Worm (Caenorhabditis elegans) whole organism, L4 larva: Measurements from ENCODE around the gene Y47D3B.3.
A peak's percentile ranks its signal among the peaks of the same experiment; 100 is the strongest.

ENCODE experiments used
- D1046.2 ChIP-seq: fragments of 200-800 bp; sonication (Bioruptor generic); IDR thresholded peaks from 2 replicates; pipeline ENCODE4 v1.3.6; 2022; ENCODE audit warnings: missing genetic modification characterization, missing compliant biosample characterization
- F26F4.8 ChIP-seq: fragments of 200-800 bp; sonication (Bioruptor generic); conservative IDR thresholded peaks from 2 replicates; pipeline ENCODE4 v1.3.6; 2022; ENCODE audit warnings: missing genetic modification characterization, missing compliant biosample characterization
- F37D6.2 ChIP-seq: sonication (generic microtip); optimal IDR thresholded peaks from 2 replicates; lab custom pipeline; 2016; ENCODE audit warnings: mild to moderate bottlenecking, missing genetic modification characterization, missing compliant biosample characterization
- F49E8.2 ChIP-seq: sonication (generic microtip); optimal IDR thresholded peaks from 2 replicates; lab custom pipeline; 2016; ENCODE audit warnings: missing compliant biosample characterization, mild to moderate bottlenecking, missing genetic modification characterization, borderline replicate concordance
- R02D3.7 ChIP-seq: fragments of 150-350 bp; sonication (generic microtip); optimal IDR thresholded peaks from 3 replicates; lab custom pipeline; 2014; ENCODE audit warnings: missing biosample characterization, missing genetic modification characterization
- Y105C5A.15 ChIP-seq: fragments of 200-800 bp; sonication (Bioruptor generic); IDR thresholded peaks from 2 replicates; pipeline ENCODE4 v1.3.6; 2022; ENCODE audit warnings: missing genetic modification characterization, missing compliant biosample characterization
- Y75B8A.6 ChIP-seq: fragments of 200-800 bp; sonication (Bioruptor generic); IDR thresholded peaks from 2 replicates; pipeline ENCODE4 v1.3.6; 2022; ENCODE audit warnings: missing genetic modification reagents, missing genetic modification characterization, missing compliant biosample characterization
- ZK337.2 ChIP-seq: fragments of 200-800 bp; sonication (Bioruptor generic); IDR thresholded peaks from 2 replicates; pipeline ENCODE4 v1.3.6; 2022; ENCODE audit warnings: missing genetic modification reagents, missing genetic modification characterization, missing compliant biosample characterization
- aha-1 ChIP-seq: fragments of 150-350 bp; peaks from one replicate; lab custom pipeline; 2014; ENCODE audit warnings: missing biosample characterization, missing genetic modification characterization
- arid-1 ChIP-seq: fragments of 200-800 bp; sonication (Bioruptor generic); conservative IDR thresholded peaks from 2 replicates; pipeline ENCODE4 v1.3.6; 2022; ENCODE audit warnings: missing genetic modification reagents, missing genetic modification characterization, missing compliant biosample characterization
- attf-4 ChIP-seq: sonication (generic microtip); optimal IDR thresholded peaks from 3 replicates; lab custom pipeline; 2017; ENCODE audit warnings: missing biosample characterization, missing genetic modification characterization
- ceh-20 ChIP-seq: fragments of 200-800 bp; sonication (Bioruptor generic); IDR thresholded peaks from 2 replicates; pipeline ENCODE4 v1.3.6; 2022; ENCODE audit warnings: missing genetic modification reagents, missing genetic modification characterization, missing compliant biosample characterization
- ceh-28 ChIP-seq: fragments of 150-350 bp; optimal IDR thresholded peaks from 2 replicates; lab custom pipeline; 2014; ENCODE audit warnings: missing biosample characterization, missing genetic modification reagents, missing genetic modification characterization
- ceh-32 ChIP-seq: sonication (generic microtip); optimal IDR thresholded peaks from 2 replicates; lab custom pipeline; 2016; ENCODE audit warnings: mild to moderate bottlenecking, missing genetic modification characterization, missing compliant biosample characterization; ENCODE audit not compliant: poor library complexity
- ceh-62 ChIP-seq: sonication (generic microtip); optimal IDR thresholded peaks from 2 replicates; lab custom pipeline; 2017; ENCODE audit warnings: missing biosample characterization, missing genetic modification characterization
- ceh-82 ChIP-seq: sonication (generic microtip); optimal IDR thresholded peaks from 2 replicates; lab custom pipeline; 2017; ENCODE audit warnings: missing biosample characterization, missing genetic modification characterization
- cey-2 ChIP-seq: sonication (generic microtip); optimal IDR thresholded peaks from 3 replicates; lab custom pipeline; 2017; ENCODE audit warnings: missing genetic modification characterization, mild to moderate bottlenecking, missing compliant biosample characterization, antibody characterized with exemption, borderline replicate concordance; ENCODE audit not compliant: insufficient read depth
- daf-19 ChIP-seq: fragments of 200-800 bp; sonication (Bioruptor generic); conservative IDR thresholded peaks from 2 replicates; pipeline ENCODE4 v1.3.6; 2022; ENCODE audit warnings: missing genetic modification characterization, missing compliant biosample characterization
- duxl-1 ChIP-seq: sonication (generic microtip); optimal IDR thresholded peaks from 2 replicates; lab custom pipeline; 2016; ENCODE audit warnings: mild to moderate bottlenecking, missing genetic modification characterization, moderate library complexity, missing compliant biosample characterization; ENCODE audit not compliant: poor library complexity
- egl-27 ChIP-seq: sonication (generic microtip); optimal IDR thresholded peaks from 3 replicates; lab custom pipeline; 2017; ENCODE audit warnings: missing biosample characterization, missing genetic modification reagents, missing genetic modification characterization
- fos-1 ChIP-seq: fragments of 150-350 bp; optimal IDR thresholded peaks from 2 replicates; lab custom pipeline; 2014; ENCODE audit warnings: missing biosample characterization, missing genetic modification characterization
- hlh-30 ChIP-seq: sonication (generic microtip); optimal IDR thresholded peaks from 2 replicates; lab custom pipeline; 2017; ENCODE audit warnings: antibody characterized with exemption, mild to moderate bottlenecking, missing genetic modification characterization, missing compliant biosample characterization; ENCODE audit not compliant: insufficient read depth
- hmg-1.1 ChIP-seq: fragments of 200-800 bp; sonication (Bioruptor generic); IDR thresholded peaks from 2 replicates; pipeline ENCODE4 v1.3.6; 2022; ENCODE audit warnings: missing genetic modification reagents, missing genetic modification characterization, missing compliant biosample characterization
- lin-1 ChIP-seq: fragments of 200-800 bp; sonication (Bioruptor generic); IDR thresholded peaks from 2 replicates; pipeline ENCODE4 v1.3.6; 2022; ENCODE audit warnings: missing genetic modification reagents, missing genetic modification characterization, missing compliant biosample characterization
- lin-39 ChIP-seq: fragments of 150-350 bp; optimal IDR thresholded peaks from 2 replicates; lab custom pipeline; 2014; ENCODE audit warnings: missing biosample characterization, missing genetic modification reagents, missing genetic modification characterization
- mdl-1 ChIP-seq, 2 experiments: fragments of 150-350 bp in 1 of 2; sonication (generic microtip) in 1 of 2; optimal IDR thresholded peaks; 2 replicates each; lab custom pipeline; 2014 to 2017; ENCODE audit warnings: missing biosample characterization in 2 of 2, missing genetic modification characterization in 2 of 2
- mdt-29 ChIP-seq: fragments of 200-800 bp; sonication (Bioruptor generic); IDR thresholded peaks from 2 replicates; pipeline ENCODE4 v1.3.6; 2022; ENCODE audit warnings: missing genetic modification reagents, missing genetic modification characterization, missing compliant biosample characterization
- mep-1 ChIP-seq: fragments of 150-350 bp; sonication (generic microtip); optimal IDR thresholded peaks from 3 replicates; lab custom pipeline; 2014; ENCODE audit warnings: missing biosample characterization, missing genetic modification characterization
- mxl-3 ChIP-seq: fragments of 200-800 bp; sonication (Bioruptor generic); optimal IDR thresholded peaks from 2 replicates; lab custom pipeline; 2018; ENCODE audit warnings: mild to moderate bottlenecking, missing genetic modification characterization, missing compliant biosample characterization
- nhr-10 ChIP-seq: fragments of 150-350 bp; optimal IDR thresholded peaks from 2 replicates; lab custom pipeline; 2014; ENCODE audit warnings: missing biosample characterization, missing genetic modification characterization
- nhr-11 ChIP-seq: fragments of 150-350 bp; optimal IDR thresholded peaks from 2 replicates; lab custom pipeline; 2014; ENCODE audit warnings: missing biosample characterization, missing genetic modification characterization
- nhr-42 ChIP-seq: fragments of 200-800 bp; sonication (Bioruptor generic); IDR thresholded peaks from 2 replicates; pipeline ENCODE4 v1.3.6; 2022; ENCODE audit warnings: missing genetic modification characterization, missing compliant biosample characterization
- nhr-48 ChIP-seq: sonication (generic microtip); optimal IDR thresholded peaks from 2 replicates; lab custom pipeline; 2016; ENCODE audit warnings: mild to moderate bottlenecking, missing genetic modification characterization, missing compliant biosample characterization
- nhr-77 ChIP-seq: fragments of 150-350 bp; optimal IDR thresholded peaks from 2 replicates; lab custom pipeline; 2014; ENCODE audit warnings: missing biosample characterization, missing genetic modification characterization
- pha-4 ChIP-seq, 2 experiments: fragments of 150-350 bp in 1 of 2; fragments of 200-800 bp in 1 of 2; sonication (Bioruptor generic) in 1 of 2; IDR thresholded peaks in 1 of 2; optimal IDR thresholded peaks in 1 of 2; 2 replicates each; pipeline versions ENCODE4 v1.3.6 to Lab custom; 2014 to 2022; ENCODE audit warnings: missing genetic modification characterization in 2 of 2, missing genetic modification reagents in 2 of 2, missing biosample characterization in 1 of 2, missing compliant biosample characterization in 1 of 2
- pqm-1 ChIP-seq: sonication (generic microtip); optimal IDR thresholded peaks from 2 replicates; lab custom pipeline; 2017; ENCODE audit warnings: missing biosample characterization, missing genetic modification characterization
- sdz-12 ChIP-seq: fragments of 200-800 bp; sonication (Bioruptor generic); optimal IDR thresholded peaks from 2 replicates; lab custom pipeline; 2018; ENCODE audit warnings: mild to moderate bottlenecking, missing genetic modification characterization, missing compliant biosample characterization
- set-16 ChIP-seq: fragments of 200-800 bp; sonication (Bioruptor generic); IDR thresholded peaks from 2 replicates; pipeline ENCODE4 v1.3.6; 2022; ENCODE audit warnings: missing genetic modification reagents, missing genetic modification characterization, missing compliant biosample characterization
- tag-97 ChIP-seq: fragments of 200-800 bp; sonication (Bioruptor generic); IDR thresholded peaks from 2 replicates; pipeline ENCODE4 v1.3.6; 2022; ENCODE audit warnings: missing genetic modification characterization, missing compliant biosample characterization
- unc-62 ChIP-seq, 3 experiments: fragments of 150-350 bp in 1 of 3; sonication (generic microtip); optimal IDR thresholded peaks in 2 of 3; peaks in 1 of 3; 1 replicate in 1 of 3; 2 replicates in 2 of 3; lab custom pipeline; 2014 to 2017; ENCODE audit warnings: missing biosample characterization in 3 of 3, missing genetic modification characterization in 3 of 3, missing genetic modification reagents in 3 of 3, missing genotype in 1 of 3
- zfp-2 ChIP-seq: sonication (generic microtip); optimal IDR thresholded peaks from 2 replicates; lab custom pipeline; 2016; ENCODE audit warnings: mild to moderate bottlenecking, missing genetic modification characterization, missing compliant biosample characterization
- zip-11 ChIP-seq: fragments of 200-800 bp; sonication (Bioruptor generic); IDR thresholded peaks from 2 replicates; pipeline ENCODE4 v1.3.6; 2022; ENCODE audit warnings: missing genetic modification characterization, missing compliant biosample characterization
- ztf-11 ChIP-seq: fragments of 150-350 bp; optimal IDR thresholded peaks from 2 replicates; lab custom pipeline; 2014; ENCODE audit warnings: missing biosample characterization, missing genetic modification characterization

Gene Y47D3B.3

ce11 chrIII:11360156-11360555 is 37.4 kb upstream of the Y47D3B.3 start, which contains the start of gene T28D6.4:
TSS of gene T28D6.4 (plus strand) at chrIII:11360456.
- TF ChIP-seq unc-62 (GFP tag; optimal IDR thresholded peaks at IDR 0.05 in 1 of 2; lab: Kevin White, UChicago) = peak in 1 of 2 experiments; percentile 36
- TF ChIP-seq unc-62 (tag; optimal IDR thresholded peaks at IDR 0.05; lab: Kevin White, UChicago) = no peak
- no peak for TF ChIP-seq set-16 (GFP tag; lab: Robert Waterston, UW)
- no peak for TF ChIP-seq arid-1 (GFP tag; lab: Robert Waterston, UW)
- no peak for TF ChIP-seq R02D3.7
- no peak for TF ChIP-seq Y105C5A.15 (GFP tag; lab: Robert Waterston, UW)

- no peak for TF ChIP-seq mdt-29
- TF ChIP-seq egl-27 (tag; lab: Kevin White, UChicago) = no peak
- TF ChIP-seq duxl-1 (tag; lab: Kevin White, UChicago) = no peak
- no peak for TF ChIP-seq daf-19 (GFP tag; lab: Robert Waterston, UW)
- peak; percentile 30 for TF ChIP-seq set-16 (GFP tag; lab: Robert Waterston, UW)
- TF ChIP-seq nhr-42 = no peak
- TF ChIP-seq aha-1 (tag; lab: Kevin White, UChicago) = peak; percentile 60
- TF ChIP-seq, all 104 proteins: peak for 2
These were observed 36.2 kb upstream of the Y47D3B.3 start for ce11 chrIII:11361394-11361793.

- no peak for TF ChIP-seq lin-39 (tag; lab: Kevin White, UChicago)
- TF ChIP-seq set-16 (GFP tag; lab: Robert Waterston, UW) = peak; percentile 87
- TF ChIP-seq, all 104 proteins: peak for 1
These were observed 34.7 kb upstream of the Y47D3B.3 start for ce11 chrIII:11362915-11363314.

ce11 chrIII:11366467-11366866 is 31.1 kb upstream of the Y47D3B.3 start, which contains the start of gene T28D6.3:
TSS of gene T28D6.3 (plus strand) at chrIII:11366767.
- TF ChIP-seq mxl-3 (GFP tag; lab: Kevin White, UChicago) (no peak), ZK337.2 (GFP tag; lab: Robert Waterston, UW) (no peak), pqm-1 (no peak), ceh-82 (tag; lab: Kevin White, UChicago) (no peak), Y75B8A.6 (no peak), zfp-2 (tag; lab: Kevin White, UChicago) (no peak), ceh-32 (tag; lab: Kevin White, UChicago) (no peak), fos-1 (tag; lab: Kevin White, UChicago) (no peak), cey-2 (tag; lab: Kevin White, UChicago) (no peak), F26F4.8 (GFP tag; lab: Robert Waterston, UW) (no peak), hmg-1.1 (GFP tag; lab: Robert Waterston, UW) (no peak), nhr-48 (tag; lab: Kevin White, UChicago) (no peak), mep-1 (tag; lab: Kevin White, UChicago) (no peak), sdz-12 (no peak), D1046.2 (no peak), nhr-11 (tag; lab: Kevin White, UChicago) (no peak), zip-11 (GFP tag; lab: Robert Waterston, UW) (no peak), nhr-77 (no peak), attf-4 (tag; lab: Kevin White, UChicago) (no peak)

- TF ChIP-seq pqm-1 (no peak), Y105C5A.15 (GFP tag; lab: Robert Waterston, UW) (no peak), D1046.2 (peak; percentile 90), mdt-29 (no peak), hlh-30 (tag; lab: Kevin White, UChicago) (no peak), F37D6.2 (tag; lab: Kevin White, UChicago) (peak; percentile 35), ZK337.2 (GFP tag; lab: Robert Waterston, UW) (no peak), tag-97 (GFP tag; lab: Robert Waterston, UW) (no peak), ceh-20 (GFP tag; lab: Robert Waterston, UW) (peak; percentile 67; the same call in 1 of the 2 replicates), lin-1 (GFP tag; lab: Robert Waterston, UW) (peak; percentile 79; the same call in 1 of the 2 replicates), mdl-1 (tag; optimal IDR thresholded peaks at IDR 0.05; lab: Kevin White, UChicago) (no peak), mep-1 (tag; lab: Kevin White, UChicago) (peak; percentile 49), pha-4 (GFP tag; IDR thresholded peaks at IDR 0.05; lab: Robert Waterston, UW) (peak; percentile 75; the same call in 1 of the 2 replicates), pha-4 (tag; optimal IDR thresholded peaks at IDR 0.05; lab: Kevin White, UChicago) (no peak), ceh-28 (no peak), nhr-10 (tag; lab: Kevin White, UChicago) (no peak), zfp-2 (tag; lab: Kevin White, UChicago) (no peak), F49E8.2 (tag; lab: Kevin White, UChicago) (peak; percentile 43), ztf-11 (tag; lab: Kevin White, UChicago) (no peak), ceh-62 (tag; lab: Kevin White, UChicago) (no peak)
These were observed 26.4 kb upstream of the Y47D3B.3 start for ce11 chrIII:11371236-11371635.
